Worm (Caenorhabditis elegans) whole organism, L4 larva: ENCODE data around the gene Y69A2AR.47.

ENCODE experiments used
- D1046.2 ChIP-seq: fragments of 200-800 bp; sonication (Bioruptor generic); IDR thresholded peaks from 2 replicates; pipeline ENCODE4 v1.3.6; 2022; ENCODE audit warnings: missing genetic modification characterization, missing compliant biosample characterization
- aha-1 ChIP-seq: fragments of 150-350 bp; peaks from one replicate; lab custom pipeline; 2014; ENCODE audit warnings: missing biosample characterization, missing genetic modification characterization
- ama-1 ChIP-seq: fragments of 150-350 bp; optimal IDR thresholded peaks from 2 replicates; lab custom pipeline; 2014; ENCODE audit warnings: inconsistent platforms, mixed read lengths
- egl-43 ChIP-seq: fragments of 200-800 bp; sonication (Bioruptor generic); IDR thresholded peaks from 2 replicates; pipeline ENCODE4 v1.3.6; 2022; ENCODE audit warnings: missing genetic modification reagents, missing genetic modification characterization, missing compliant biosample characterization
- fkh-10 ChIP-seq: fragments of 150-350 bp; optimal IDR thresholded peaks from 2 replicates; lab custom pipeline; 2014; ENCODE audit warnings: missing biosample characterization, missing genetic modification reagents, missing genetic modification characterization
- lin-39 ChIP-seq: fragments of 150-350 bp; optimal IDR thresholded peaks from 2 replicates; lab custom pipeline; 2014; ENCODE audit warnings: missing biosample characterization, missing genetic modification reagents, missing genetic modification characterization
- lsy-2 ChIP-seq, 2 experiments: fragments of 150-350 bp in 1 of 2; sonication (generic microtip) in 1 of 2; optimal IDR thresholded peaks; 2 replicates each; lab custom pipeline; 2014 to 2017; ENCODE audit warnings: missing biosample characterization in 2 of 2, missing genetic modification characterization in 2 of 2
- nhr-237 ChIP-seq: sonication (generic microtip); optimal IDR thresholded peaks from 2 replicates; lab custom pipeline; 2017; ENCODE audit warnings: missing biosample characterization, missing genetic modification characterization
- ztf-11 ChIP-seq: fragments of 150-350 bp; optimal IDR thresholded peaks from 2 replicates; lab custom pipeline; 2014; ENCODE audit warnings: missing biosample characterization, missing genetic modification characterization

- TF ChIP-seq egl-43 (GFP tag; lab: Robert Waterston, UW) (no peak), nhr-237 (tag; lab: Kevin White, UChicago) (no peak), aha-1 (tag; lab: Kevin White, UChicago) (no peak), lsy-2 (tag; optimal IDR thresholded peaks at IDR 0.05; lab: Kevin White, UChicago) (no peak), D1046.2 (GFP tag; lab: Robert Waterston, UW) (no peak), ztf-11 (tag; lab: Kevin White, UChicago) (no peak), fkh-10 (GFP tag; lab: Kevin White, UChicago) (no peak), ama-1 (lab: Kevin White, UChicago) (no peak), lin-39 (no peak)
Observed at ce11 chrIV:2600841-2601240, 3.3 kb downstream of the Y69A2AR.47 start, which contains the start of gene epg-9.
